Fruit fly (Drosophila melanogaster) whole organism, embryonic: ENCODE results near the gene Tango5.

Experiments used
- Atf3 ChIP-seq: fragments of 200-800 bp; sonication (Bioruptor generic); optimal IDR thresholded peaks from 3 replicates; lab custom pipeline; 2016; ENCODE audit warnings: missing biosample characterization, missing genetic modification characterization
- CG12299 ChIP-seq: fragments of 200-800 bp; sonication (Bioruptor generic); optimal IDR thresholded peaks from 2 replicates; lab custom pipeline; 2018; ENCODE audit warnings: missing biosample characterization, mild to moderate bottlenecking, missing genetic modification characterization
- CG13287 ChIP-seq: fragments of 200-800 bp; sonication (Bioruptor generic); IDR thresholded peaks from 2 replicates; pipeline ENCODE4 v1.3.6; 2022; ENCODE audit warnings: missing biosample characterization, missing genetic modification characterization; ENCODE audit not compliant: partially characterized antibody
- CG14050 ChIP-seq: fragments of 200-800 bp; sonication (Bioruptor generic); IDR thresholded peaks from 3 replicates; pipeline ENCODE4 v1.3.6; 2022; ENCODE audit warnings: missing biosample characterization, missing genetic modification characterization
- CG16779 ChIP-seq: fragments of 200-800 bp; sonication (Bioruptor generic); IDR thresholded peaks from 2 replicates; pipeline ENCODE4 v1.3.6; 2022; ENCODE audit warnings: missing biosample characterization, missing genetic modification characterization
- CG2129 ChIP-seq: fragments of 200-800 bp; sonication (Bioruptor generic); IDR thresholded peaks from 2 replicates; pipeline ENCODE4 v1.3.6; 2022; ENCODE audit warnings: missing biosample characterization, missing genetic modification characterization; ENCODE audit not compliant: partially characterized antibody
- CG2712 ChIP-seq: fragments of 200-800 bp; optimal IDR thresholded peaks from 3 replicates; lab custom pipeline; 2019; ENCODE audit warnings: missing biosample characterization, mild to moderate bottlenecking, missing genetic modification characterization, moderate library complexity
- CG32767 ChIP-seq: fragments of 200-800 bp; sonication (Bioruptor generic); IDR thresholded peaks from 2 replicates; pipeline ENCODE4 v1.3.6; 2022; ENCODE audit warnings: missing biosample characterization, missing genetic modification characterization
- CG34376 ChIP-seq: fragments of 200-800 bp; sonication (Bioruptor generic); optimal IDR thresholded peaks from 2 replicates; lab custom pipeline; 2018; ENCODE audit warnings: missing biosample characterization, mild to moderate bottlenecking, missing genetic modification characterization
- CG3995 ChIP-seq: fragments of 200-800 bp; sonication (Bioruptor generic); optimal IDR thresholded peaks from 3 replicates; lab custom pipeline; 2016; ENCODE audit warnings: missing biosample characterization, missing genetic modification characterization
- CG7745 ChIP-seq: fragments of 200-800 bp; sonication (Bioruptor generic); optimal IDR thresholded peaks from 2 replicates; lab custom pipeline; 2018; ENCODE audit warnings: missing biosample characterization, mild to moderate bottlenecking, missing genetic modification characterization, moderate library complexity
- CG8290 ChIP-seq, 3 experiments: fragments of 200-800 bp; sonication (Bioruptor generic); optimal IDR thresholded peaks; 2 replicates each; lab custom pipeline; 2016 to 2019; ENCODE audit warnings: missing biosample characterization in 3 of 3, missing genetic modification characterization in 3 of 3, mild to moderate bottlenecking in 2 of 3, moderate library complexity in 1 of 3
- CG8944 ChIP-seq: fragments of 200-800 bp; sonication (Bioruptor generic); optimal IDR thresholded peaks from 3 replicates; lab custom pipeline; 2016; ENCODE audit warnings: missing biosample characterization, missing genetic modification characterization
- D ChIP-seq, 2 experiments: fragments of 200-800 bp in 1 of 2; fragments of >200 bp in 1 of 2; sonication (Bioruptor generic) in 1 of 2; optimal IDR thresholded peaks; 2 replicates in 1 of 2; 3 replicates in 1 of 2; lab custom pipeline; 2017; ENCODE audit warnings: mild to moderate bottlenecking in 1 of 2, missing biosample characterization in 1 of 2, missing genetic modification characterization in 1 of 2, missing genetic modification reagents in 1 of 2
- Deaf1 ChIP-seq: fragments of 200-800 bp; optimal IDR thresholded peaks from 3 replicates; lab custom pipeline; 2019; ENCODE audit warnings: missing biosample characterization, mild to moderate bottlenecking, missing genetic modification characterization, moderate library complexity
- Dll ChIP-seq: fragments of 200-800 bp; sonication (Bioruptor generic); IDR thresholded peaks from 4 replicates; pipeline ENCODE4 v1.3.6; 2022; ENCODE audit warnings: missing biosample characterization, missing genetic modification characterization; ENCODE audit not compliant: partially characterized antibody
- Drgx ChIP-seq: fragments of 200-800 bp; sonication (Bioruptor generic); IDR thresholded peaks from 2 replicates; pipeline ENCODE4 v1.3.6; 2022; ENCODE audit warnings: missing biosample characterization, missing genetic modification characterization
- Fer2 ChIP-seq: fragments of 200-800 bp; sonication (Bioruptor generic); optimal IDR thresholded peaks from 2 replicates; lab custom pipeline; 2018; ENCODE audit warnings: missing biosample characterization, mild to moderate bottlenecking, missing genetic modification characterization, moderate library complexity
- HHEX ChIP-seq: fragments of 200-800 bp; sonication (Bioruptor generic); optimal IDR thresholded peaks from 3 replicates; lab custom pipeline; 2017; ENCODE audit warnings: missing biosample characterization, mild to moderate bottlenecking, missing genetic modification characterization, missing genetic modification reagents
- Jarid2 ChIP-seq: fragments of 200-800 bp; sonication (Bioruptor generic); optimal IDR thresholded peaks from 3 replicates; lab custom pipeline; 2017; ENCODE audit warnings: mild to moderate bottlenecking, missing biosample characterization, missing genetic modification reagents, missing genetic modification characterization
- Neu2 ChIP-seq: fragments of 200-800 bp; sonication (Bioruptor generic); optimal IDR thresholded peaks from 3 replicates; lab custom pipeline; 2016; ENCODE audit warnings: missing biosample characterization, missing genetic modification characterization, borderline replicate concordance
- Nf-YB ChIP-seq: fragments of 200-800 bp; sonication (Bioruptor generic); optimal IDR thresholded peaks from 3 replicates; lab custom pipeline; 2019; ENCODE audit warnings: missing biosample characterization, mild to moderate bottlenecking, missing genetic modification characterization, moderate library complexity
- Nf-YC ChIP-seq: fragments of 200-800 bp; optimal IDR thresholded peaks from 3 replicates; lab custom pipeline; 2019; ENCODE audit warnings: missing biosample characterization, mild to moderate bottlenecking, missing genetic modification characterization, moderate library complexity
- Pdp1 ChIP-seq, 2 experiments: fragments of 200-800 bp; sonication (Bioruptor generic); optimal IDR thresholded peaks; 3 replicates each; lab custom pipeline; 2016; ENCODE audit warnings: missing biosample characterization in 2 of 2, missing genetic modification characterization in 2 of 2, mild to moderate bottlenecking in 1 of 2, moderate library complexity in 1 of 2
- Ravus ChIP-seq: fragments of 200-800 bp; sonication (Bioruptor generic); IDR thresholded peaks from 2 replicates; pipeline ENCODE4 v1.3.6; 2022; ENCODE audit warnings: missing biosample characterization, missing genetic modification characterization
- Trl ChIP-seq, 3 experiments: fragments of >200 bp in 2 of 3; fragments of 200-800 bp in 1 of 3; sonication (Bioruptor generic) in 1 of 3; optimal IDR thresholded peaks; 2 replicates in 1 of 3; 3 replicates in 2 of 3; lab custom pipeline; 2016 to 2017; ENCODE audit warnings: missing biosample characterization in 1 of 3, missing genetic modification characterization in 1 of 3
- abd-A ChIP-seq: fragments of 200-800 bp; sonication (Bioruptor generic); optimal IDR thresholded peaks from 3 replicates; lab custom pipeline; 2019; ENCODE audit warnings: missing biosample characterization, mild to moderate bottlenecking, missing genetic modification characterization, moderate library complexity
- ara ChIP-seq: fragments of 200-800 bp; sonication (Bioruptor generic); IDR thresholded peaks from 2 replicates; pipeline ENCODE4 v1.3.6; 2022; ENCODE audit warnings: missing biosample characterization, missing genetic modification characterization
- ash1 ChIP-seq: fragments of 200-800 bp; sonication (Bioruptor generic); optimal IDR thresholded peaks from 2 replicates; lab custom pipeline; 2018; ENCODE audit warnings: missing biosample characterization, mild to moderate bottlenecking, missing genetic modification characterization
- bowl ChIP-seq: fragments of 200-800 bp; sonication (Bioruptor generic); IDR thresholded peaks from 2 replicates; pipeline ENCODE4 v1.3.6; 2022; ENCODE audit warnings: missing biosample characterization, missing genetic modification characterization
- br ChIP-seq: fragments of >200 bp; optimal IDR thresholded peaks from 2 replicates; lab custom pipeline; 2017
- cg ChIP-seq: fragments of 200-800 bp; sonication (Bioruptor generic); optimal IDR thresholded peaks from 3 replicates; lab custom pipeline; 2019; ENCODE audit warnings: missing biosample characterization, mild to moderate bottlenecking, missing genetic modification characterization, moderate library complexity
- chinmo ChIP-seq: fragments of 200-800 bp; sonication (Bioruptor generic); IDR thresholded peaks from 4 replicates; pipeline ENCODE4 v1.3.6; 2022; ENCODE audit warnings: missing biosample characterization, missing genetic modification characterization; ENCODE audit not compliant: partially characterized antibody
- croc ChIP-seq: fragments of 200-800 bp; sonication (Bioruptor generic); conservative IDR thresholded peaks from 3 replicates; pipeline ENCODE4 v1.3.6; 2022; ENCODE audit warnings: missing biosample characterization, missing genetic modification characterization
- emc ChIP-seq: fragments of 200-800 bp; sonication (Bioruptor generic); optimal IDR thresholded peaks from 2 replicates; lab custom pipeline; 2016; ENCODE audit warnings: missing biosample characterization, missing genetic modification characterization
- fd64A ChIP-seq: fragments of 200-800 bp; sonication (Bioruptor generic); optimal IDR thresholded peaks from 3 replicates; lab custom pipeline; 2018; ENCODE audit warnings: missing biosample characterization, mild to moderate bottlenecking, missing genetic modification characterization
- hkb ChIP-seq, 2 experiments: fragments of 200-800 bp in 1 of 2; fragments of >200 bp in 1 of 2; sonication (Bioruptor generic) in 1 of 2; IDR thresholded peaks in 1 of 2; optimal IDR thresholded peaks in 1 of 2; 2 replicates each; pipeline versions ENCODE4 v1.3.6 to Lab custom; 2017 to 2022; ENCODE audit warnings: missing biosample characterization in 1 of 2, missing genetic modification characterization in 1 of 2
- ind ChIP-seq: fragments of 200-800 bp; sonication (Bioruptor generic); optimal IDR thresholded peaks from 3 replicates; lab custom pipeline; 2016; ENCODE audit warnings: missing biosample characterization, missing genetic modification characterization
- ken ChIP-seq: fragments of 200-800 bp; sonication (Bioruptor generic); IDR thresholded peaks from 3 replicates; pipeline ENCODE4 v1.3.6; 2022; ENCODE audit warnings: missing biosample characterization, missing genetic modification characterization
- knrl ChIP-seq: fragments of 200-800 bp; sonication (Bioruptor generic); IDR thresholded peaks from 3 replicates; pipeline ENCODE4 v1.3.6; 2022; ENCODE audit warnings: missing biosample characterization, missing genetic modification characterization; ENCODE audit not compliant: partially characterized antibody
- mirr ChIP-seq: fragments of 200-800 bp; sonication (Bioruptor generic); optimal IDR thresholded peaks from 3 replicates; lab custom pipeline; 2018; ENCODE audit warnings: missing biosample characterization, mild to moderate bottlenecking, missing genetic modification characterization
- pnt ChIP-seq: fragments of 200-800 bp; sonication (Bioruptor generic); optimal IDR thresholded peaks from 3 replicates; lab custom pipeline; 2016; ENCODE audit warnings: missing biosample characterization, missing genetic modification characterization
- row ChIP-seq: fragments of 200-800 bp; sonication (Bioruptor generic); IDR thresholded peaks from 3 replicates; pipeline ENCODE4 v1.3.6; 2022; ENCODE audit warnings: missing biosample characterization, missing genetic modification characterization
- sens ChIP-seq: fragments of 200-800 bp; sonication (Bioruptor generic); peaks from one replicate; lab custom pipeline; 2016; ENCODE audit warnings: missing biosample characterization, missing genetic modification characterization
- ssp ChIP-seq: fragments of 200-800 bp; sonication (Bioruptor generic); IDR thresholded peaks from 2 replicates; pipeline ENCODE4 v1.3.6; 2022; ENCODE audit warnings: missing biosample characterization, missing genetic modification characterization
- tgo ChIP-seq: fragments of 200-800 bp; sonication (Bioruptor generic); IDR thresholded peaks from 3 replicates; pipeline ENCODE4 v1.3.6; 2022; ENCODE audit warnings: missing biosample characterization, missing genetic modification characterization
- zen ChIP-seq: fragments of 200-800 bp; sonication (Bioruptor generic); optimal IDR thresholded peaks from 3 replicates; lab custom pipeline; 2018; ENCODE audit warnings: missing biosample characterization, mild to moderate bottlenecking, missing genetic modification characterization, moderate library complexity
- zfh2 ChIP-seq: fragments of 200-800 bp; sonication (Bioruptor generic); optimal IDR thresholded peaks from 2 replicates; lab custom pipeline; 2016; ENCODE audit warnings: missing biosample characterization, missing genetic modification characterization

The Tango5 gene

dm6 chrX:10784330-10784778, 20.1 kb upstream of the Tango5 start (continued):
- TF ChIP-seq Ravus (GFP tag; lab: Robert Waterston, UW) (no peak), emc (GFP tag; lab: Kevin White, UChicago) (no peak), ara (no peak), hkb (optimal IDR thresholded peaks at IDR 0.05; lab: Kevin White, UChicago) (no peak), hkb (GFP tag; IDR thresholded peaks at IDR 0.05; lab: Robert Waterston, UW) (no peak), abd-A (tag; lab: Kevin White, UChicago) (no peak), CG3995 (GFP tag; lab: Kevin White, UChicago) (no peak), CG14050 (GFP tag; lab: Robert Waterston, UW) (no peak), CG34376 (GFP tag; lab: Kevin White, UChicago) (peak; percentile 17), mirr (GFP tag; lab: Kevin White, UChicago) (peak; percentile 53), CG8290 (GFP tag; optimal IDR thresholded peaks at IDR 0.05; lab: Kevin White, UChicago) (no peak), CG8290 (tag; optimal IDR thresholded peaks at IDR 0.05; lab: Kevin White, UChicago) (peak in 1 of 2 experiments; percentile 21), HHEX (GFP tag; lab: Kevin White, UChicago) (no peak), br (no peak), cg (GFP tag; lab: Kevin White, UChicago) (no peak), CG2129 (GFP tag; lab: Robert Waterston, UW) (no peak), row (GFP tag; lab: Robert Waterston, UW) (peak; percentile 20; the same call in 2 of the 3 replicates), CG16779 (GFP tag; lab: Robert Waterston, UW) (no peak), Nf-YC (no peak), CG12299 (tag; lab: Kevin White, UChicago) (no peak), D (optimal IDR thresholded peaks at IDR 0.05; lab: Kevin White, UChicago) (no peak), D (GFP tag; optimal IDR thresholded peaks at IDR 0.05; lab: Kevin White, UChicago) (no peak), Neu2 (GFP tag; lab: Kevin White, UChicago) (no peak), fd64A (GFP tag; lab: Kevin White, UChicago) (no peak), CG32767 (GFP tag; lab: Robert Waterston, UW) (no peak), CG7745 (no peak), CG13287 (0 out of 2 replicates have a peak, but pooled peaks have one; percentile 22), sens (peak; percentile 0), Dll (no peak), Atf3 (GFP tag; lab: Kevin White, UChicago) (no peak), ash1 (GFP tag; lab: Kevin White, UChicago) (no peak), CG8944 (GFP tag; lab: Kevin White, UChicago) (no peak), Jarid2 (no peak)

- TF ChIP-seq pnt (GFP tag; lab: Kevin White, UChicago): no peak
- no peak for TF ChIP-seq zfh2 (GFP tag; lab: Kevin White, UChicago)
- TF ChIP-seq ind: no peak
- no peak for TF ChIP-seq tgo (GFP tag; lab: Robert Waterston, UW)
- no peak for TF ChIP-seq bowl (GFP tag; lab: Robert Waterston, UW)
- TF ChIP-seq Trl (optimal IDR thresholded peaks at IDR 0.05; lab: Kevin White, UChicago): peak; percentile 57 to 71
- TF ChIP-seq Trl (GFP tag; optimal IDR thresholded peaks at IDR 0.05; lab: Kevin White, UChicago): no peak
- no peak for TF ChIP-seq Drgx (GFP tag; lab: Robert Waterston, UW)
- TF ChIP-seq ssp (GFP tag; lab: Robert Waterston, UW): no peak
- no peak for TF ChIP-seq sens
- TF ChIP-seq CG3995 (GFP tag; lab: Kevin White, UChicago): no peak
- TF ChIP-seq CG2712 (tag; lab: Kevin White, UChicago): no peak
- TF ChIP-seq Nf-YB: peak; percentile 83
- 0 out of 4 replicates have a peak, but pooled peaks have one; percentile 59 for TF ChIP-seq chinmo (GFP tag; lab: Robert Waterston, UW)
- TF ChIP-seq Pdp1 (GFP tag; optimal IDR thresholded peaks at IDR 0.05; lab: Kevin White, UChicago): peak in 1 of 2 experiments; percentile 96
- TF ChIP-seq knrl (GFP tag; lab: Robert Waterston, UW): no peak
- TF ChIP-seq Deaf1 (tag; lab: Kevin White, UChicago): peak; percentile 18
- TF ChIP-seq Fer2: no peak
- no peak for TF ChIP-seq ken
- no peak for TF ChIP-seq croc (GFP tag; lab: Robert Waterston, UW)
- TF ChIP-seq zen: no peak
- TF ChIP-seq Nf-YC: peak; percentile 85
Measured at dm6 chrX:10783374-10784064, 19.3 kb upstream of the Tango5 start.
